Fruit fly (Drosophila melanogaster): Measurements from ENCODE around the gene CG13760.

The CG13760 gene

DNA sequence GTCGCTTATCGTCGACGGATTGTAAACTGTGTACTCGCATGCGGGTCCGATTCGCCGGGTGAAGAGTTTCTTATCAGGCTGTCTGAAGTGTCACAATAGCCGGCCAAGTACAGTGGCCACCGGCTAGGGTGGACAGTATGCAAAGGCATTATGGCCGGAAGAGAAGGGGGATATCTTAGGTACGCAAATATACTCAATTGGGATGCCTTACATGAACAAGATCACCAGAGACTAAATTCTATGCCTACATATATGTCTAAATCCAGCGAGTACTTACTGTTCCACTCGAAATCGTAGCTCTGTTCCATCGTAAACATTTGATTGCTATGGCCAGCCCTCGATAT lies 8.2 kb upstream of the CG13760 start (continued):
- TF ChIP-seq klu (GFP tag; IDR thresholded peaks at IDR 0.05): peak; percentile 87
- TF ChIP-seq CG13775 (GFP tag; optimal IDR thresholded peaks at IDR 0.05): peak; percentile 81
- TF ChIP-seq sisA (GFP tag; IDR thresholded peaks at IDR 0.05): peak; percentile 95
- TF ChIP-seq ap (GFP tag; IDR thresholded peaks at IDR 0.05): peak; percentile 91
- TF ChIP-seq CG17359 (tag; optimal IDR thresholded peaks at IDR 0.05): peak; percentile 92
- peak; percentile 91 for TF ChIP-seq CG9876 (GFP tag; optimal IDR thresholded peaks at IDR 0.05)
- peak; percentile 93 for TF ChIP-seq CG11093 (GFP tag; IDR thresholded peaks at IDR 0.05)
- TF ChIP-seq knrl (GFP tag; IDR thresholded peaks at IDR 0.05; ENCODE audit: partially characterized antibody): no peak
- peak; percentile 86 for TF ChIP-seq sr (GFP tag; IDR thresholded peaks at IDR 0.05)
- peak; percentile 83 for TF ChIP-seq CG13894 (tag; optimal IDR thresholded peaks at IDR 0.05)
- TF ChIP-seq CG4328 (GFP tag; optimal IDR thresholded peaks at IDR 0.05): peak; percentile 42
- peak; percentile 63 for TF ChIP-seq gcm (GFP tag; optimal IDR thresholded peaks at IDR 0.05)
- peak; percentile 85 for TF ChIP-seq CkIIα-i1 (GFP tag; IDR thresholded peaks at IDR 0.05)
- TF ChIP-seq sens (GFP tag): peak; percentile 97
- TF ChIP-seq p53 (GFP tag; optimal IDR thresholded peaks at IDR 0.05): peak; percentile 57
- peak; percentile 74 for TF ChIP-seq tup (GFP tag; optimal IDR thresholded peaks at IDR 0.05)
- TF ChIP-seq jigr1 (GFP tag; IDR thresholded peaks at IDR 0.05): peak; percentile 90
- TF ChIP-seq Elba2 (GFP tag; optimal IDR thresholded peaks at IDR 0.05): peak; percentile 7
- peak; percentile 92 for TF ChIP-seq dmrt99B (tag; optimal IDR thresholded peaks at IDR 0.05)
- peak; percentile 92 for TF ChIP-seq CG9609 (GFP tag; optimal IDR thresholded peaks at IDR 0.05)
- TF ChIP-seq ro (GFP tag; IDR thresholded peaks at IDR 0.05): peak; percentile 71
- peak; percentile 98 for TF ChIP-seq CG11456 (GFP tag; IDR thresholded peaks at IDR 0.05)
- TF ChIP-seq CG12155 (GFP tag; optimal IDR thresholded peaks at IDR 0.05): peak; percentile 90
- peak; percentile 86 for TF ChIP-seq Camta (GFP tag; optimal IDR thresholded peaks at IDR 0.05)
- peak; percentile 82 for TF ChIP-seq Abd-B (GFP tag; optimal IDR thresholded peaks at IDR 0.05)
- peak; percentile 73 for TF ChIP-seq CG10147 (GFP tag; optimal IDR thresholded peaks at IDR 0.05)
- no peak for TF ChIP-seq Dll (GFP tag; IDR thresholded peaks at IDR 0.05; ENCODE audit: partially characterized antibody)
- peak; percentile 84 for TF ChIP-seq CrebB (tag; optimal IDR thresholded peaks at IDR 0.05)
- peak; percentile 98 for TF ChIP-seq Rfx (GFP tag; IDR thresholded peaks at IDR 0.05)
- peak; percentile 62 for TF ChIP-seq CG2875 (GFP tag; optimal IDR thresholded peaks at IDR 0.05)
- peak; percentile 78 for TF ChIP-seq Myb (GFP tag; optimal IDR thresholded peaks at IDR 0.05)
- TF ChIP-seq ham (GFP tag; IDR thresholded peaks at IDR 0.05): peak; percentile 64; the same call in 1 of the 2 replicates
- TF ChIP-seq Ssrp (tag; optimal IDR thresholded peaks at IDR 0.05): peak; percentile 77
- TF ChIP-seq Hey (tag; optimal IDR thresholded peaks at IDR 0.05): peak; percentile 68
- TF ChIP-seq fu2 (GFP tag; optimal IDR thresholded peaks at IDR 0.05): peak; percentile 87
- TF ChIP-seq CG4617 (GFP tag; optimal IDR thresholded peaks at IDR 0.05; ENCODE audit: borderline replicate concordance): peak; percentile 63
- peak; percentile 80 for TF ChIP-seq CG13123 (GFP tag; optimal IDR thresholded peaks at IDR 0.05)
- peak; percentile 85 for TF ChIP-seq fd3F (GFP tag; optimal IDR thresholded peaks at IDR 0.05)
- TF ChIP-seq CG10267 (tag; optimal IDR thresholded peaks at IDR 0.05): peak; percentile 60
- peak; percentile 97 for TF ChIP-seq vvl (GFP tag; IDR thresholded peaks at IDR 0.05)
- TF ChIP-seq pzg (GFP tag; optimal IDR thresholded peaks at IDR 0.05): peak; percentile 38
- no peak for TF ChIP-seq prd (optimal IDR thresholded peaks at IDR 0.05)
- TF ChIP-seq prd (GFP tag; IDR thresholded peaks at IDR 0.05): peak; percentile 96
- TF ChIP-seq lmd (GFP tag; IDR thresholded peaks at IDR 0.05): peak; percentile 96
- peak; percentile 96 for TF ChIP-seq Dbx (GFP tag; IDR thresholded peaks at IDR 0.05)
- peak; percentile 95 for TF ChIP-seq wdn (GFP tag; IDR thresholded peaks at IDR 0.05)
- peak; percentile 69 for TF ChIP-seq Ets97D (GFP tag; optimal IDR thresholded peaks at IDR 0.05)
- TF ChIP-seq CG10209 (GFP tag; optimal IDR thresholded peaks at IDR 0.05): peak; percentile 90
- peak; percentile 39 for TF ChIP-seq ftz-f1 (GFP tag; optimal IDR thresholded peaks at IDR 0.05)
- TF ChIP-seq CG7786 (GFP tag; optimal IDR thresholded peaks at IDR 0.05): peak; percentile 95
- TF ChIP-seq CG31441 (GFP tag; IDR thresholded peaks at IDR 0.05): peak; percentile 84; the same call in 1 of the 2 replicates
- TF ChIP-seq chm (GFP tag; IDR thresholded peaks at IDR 0.05): peak; percentile 86; the same call in 1 of the 2 replicates

Data from whole organism, embryonic.